Fruit fly (Drosophila melanogaster) S2 (cell line): ENCODE data around the gene fkh.

Source experiments
- CG8478 ChIP-seq: fragments of >200 bp; optimal IDR thresholded peaks from 2 replicates; lab custom pipeline; 2018
- CTCF ChIP-seq, 2 experiments: fragments of >200 bp; optimal IDR thresholded peaks; 2 replicates each; lab custom pipeline; 2018

- no peak for TF ChIP-seq CTCF (optimal IDR thresholded peaks at IDR 0.05; lab: Kevin White, UChicago)
- TF ChIP-seq CG8478 = no peak
These were observed 46.7 kb upstream of the fkh start for dm6 chr3R:28631753-28632152.
